Worm (Caenorhabditis elegans): ENCODE measurements around the gene T26C12.3.

- TF ChIP-seq hlh-13 (GFP tag; optimal IDR thresholded peaks at IDR 0.05): no peak
- no peak for TF ChIP-seq nhr-11 (tag; optimal IDR thresholded peaks at IDR 0.05)
Observed at ce11 chrIV:3300492-3300891, 27.3 kb upstream of the T26C12.3 start, which contains the start of gene W08E12.5.
